Fruit fly (Drosophila melanogaster) whole organism, prepupa: ENCODE results near the gene MFS10.

ENCODE experiments used
- Blimp-1 ChIP-seq: fragments of 200-800 bp; sonication (Bioruptor generic); optimal IDR thresholded peaks from 3 replicates; lab custom pipeline; 2017; ENCODE audit warnings: missing biosample characterization, missing genetic modification characterization, mild to moderate bottlenecking, moderate library complexity, missing genetic modification reagents
- CG10631 ChIP-seq: fragments of 200-800 bp; sonication (Bioruptor generic); optimal IDR thresholded peaks from 2 replicates; lab custom pipeline; 2016; ENCODE audit warnings: missing biosample characterization, missing genetic modification characterization
- CG10669 ChIP-seq: fragments of 200-800 bp; sonication (Bioruptor generic); optimal IDR thresholded peaks from 3 replicates; lab custom pipeline; 2018; ENCODE audit warnings: missing biosample characterization, mild to moderate bottlenecking, missing genetic modification characterization, moderate library complexity
- CG11294 ChIP-seq: fragments of 200-800 bp; sonication (Bioruptor generic); IDR thresholded peaks from 2 replicates; pipeline ENCODE4 v1.3.6; 2022; ENCODE audit warnings: missing biosample characterization, missing genetic modification characterization
- CG11762 ChIP-seq: fragments of 200-800 bp; sonication (Bioruptor generic); optimal IDR thresholded peaks from 3 replicates; lab custom pipeline; 2016; ENCODE audit warnings: missing biosample characterization, missing genetic modification characterization; ENCODE audit not compliant: insufficient read depth
- CG11902 ChIP-seq: fragments of 200-800 bp; sonication (Bioruptor generic); optimal IDR thresholded peaks from 3 replicates; lab custom pipeline; 2016; ENCODE audit warnings: missing biosample characterization, missing genetic modification characterization
- CG15336 ChIP-seq: fragments of 200-800 bp; sonication (Bioruptor generic); IDR thresholded peaks from 2 replicates; pipeline ENCODE4 v1.3.6; 2022; ENCODE audit warnings: missing biosample characterization, missing genetic modification characterization
- CG16779 ChIP-seq: fragments of 200-800 bp; sonication (Bioruptor generic); optimal IDR thresholded peaks from 3 replicates; lab custom pipeline; 2017; ENCODE audit warnings: missing biosample characterization, mild to moderate bottlenecking, missing genetic modification characterization
- CG3032 ChIP-seq: fragments of 200-800 bp; optimal IDR thresholded peaks from 2 replicates; lab custom pipeline; 2019; ENCODE audit warnings: missing biosample characterization, mild to moderate bottlenecking, missing genetic modification characterization, moderate library complexity
- CG31627 ChIP-seq: fragments of 200-800 bp; sonication (Bioruptor generic); optimal IDR thresholded peaks from 3 replicates; lab custom pipeline; 2016; ENCODE audit warnings: missing biosample characterization, missing genetic modification characterization
- CG32006 ChIP-seq: fragments of 200-800 bp; sonication (Bioruptor generic); optimal IDR thresholded peaks from 3 replicates; lab custom pipeline; 2017; ENCODE audit warnings: missing biosample characterization, mild to moderate bottlenecking, missing genetic modification characterization
- CG34406 ChIP-seq: fragments of 200-800 bp; sonication (Bioruptor generic); optimal IDR thresholded peaks from 3 replicates; lab custom pipeline; 2016; ENCODE audit warnings: missing biosample characterization, missing genetic modification characterization
- CG3919 ChIP-seq: fragments of 200-800 bp; sonication (Bioruptor generic); optimal IDR thresholded peaks from 3 replicates; lab custom pipeline; 2016; ENCODE audit warnings: missing biosample characterization, missing genetic modification characterization
- CG4318 ChIP-seq: fragments of 200-800 bp; sonication (Bioruptor generic); optimal IDR thresholded peaks from 3 replicates; lab custom pipeline; 2017; ENCODE audit warnings: missing biosample characterization, mild to moderate bottlenecking, missing genetic modification characterization
- CG6163 ChIP-seq: fragments of 200-800 bp; sonication (Bioruptor generic); IDR thresholded peaks from 3 replicates; pipeline ENCODE4 v1.3.6; 2022; ENCODE audit warnings: missing biosample characterization, missing genetic modification characterization
- CG6792 ChIP-seq: fragments of 200-800 bp; sonication (Bioruptor generic); optimal IDR thresholded peaks from 3 replicates; lab custom pipeline; 2016; ENCODE audit warnings: missing biosample characterization, missing genetic modification characterization
- CG6808 ChIP-seq: fragments of 200-800 bp; sonication (Bioruptor generic); optimal IDR thresholded peaks from 3 replicates; lab custom pipeline; 2017; ENCODE audit warnings: missing biosample characterization, missing genetic modification characterization, mild to moderate bottlenecking, moderate library complexity, missing genetic modification reagents
- CG6854 ChIP-seq: fragments of 200-800 bp; sonication (Bioruptor generic); optimal IDR thresholded peaks from 2 replicates; lab custom pipeline; 2017; ENCODE audit warnings: missing biosample characterization, mild to moderate bottlenecking, missing genetic modification characterization
- CG8632 ChIP-seq: fragments of 200-800 bp; sonication (Bioruptor generic); optimal IDR thresholded peaks from 3 replicates; lab custom pipeline; 2016; ENCODE audit warnings: missing biosample characterization, missing genetic modification characterization
- CG9139 ChIP-seq: fragments of 200-800 bp; sonication (Bioruptor generic); optimal IDR thresholded peaks from 3 replicates; lab custom pipeline; 2017; ENCODE audit warnings: missing biosample characterization, mild to moderate bottlenecking, missing genetic modification characterization
- Eip75B ChIP-seq: fragments of 200-800 bp; sonication (Bioruptor generic); optimal IDR thresholded peaks from 3 replicates; lab custom pipeline; 2016; ENCODE audit warnings: missing biosample characterization, missing genetic modification characterization
- Eip78C ChIP-seq: fragments of 200-800 bp; sonication (Bioruptor generic); peaks from one replicate; lab custom pipeline; 2016; ENCODE audit warnings: missing biosample characterization, missing genetic modification characterization
- Eip93F ChIP-seq: fragments of 200-800 bp; sonication (Bioruptor generic); optimal IDR thresholded peaks from 2 replicates; lab custom pipeline; 2016; ENCODE audit warnings: missing biosample characterization, mild to moderate bottlenecking, missing genetic modification characterization
- Ets21C ChIP-seq: fragments of 200-800 bp; sonication (Bioruptor generic); optimal IDR thresholded peaks from 3 replicates; lab custom pipeline; 2016; ENCODE audit warnings: missing biosample characterization, missing genetic modification characterization
- Ets96B ChIP-seq: fragments of 200-800 bp; optimal IDR thresholded peaks from 2 replicates; lab custom pipeline; 2019; ENCODE audit warnings: missing biosample characterization, mild to moderate bottlenecking, missing genetic modification characterization, moderate library complexity
- Gug ChIP-seq: fragments of 200-800 bp; sonication (Bioruptor generic); IDR thresholded peaks from 2 replicates; pipeline ENCODE4 v1.3.6; 2022; ENCODE audit warnings: missing biosample characterization, missing genetic modification characterization
- Hr38 ChIP-seq: sonication (Bioruptor generic); optimal IDR thresholded peaks from 2 replicates; lab custom pipeline; 2016; ENCODE audit warnings: missing biosample characterization, missing genetic modification characterization
- Hr39 ChIP-seq: fragments of 200-800 bp; sonication (Bioruptor generic); optimal IDR thresholded peaks from 2 replicates; lab custom pipeline; 2016; ENCODE audit warnings: missing biosample characterization, missing genetic modification characterization
- Hr4 ChIP-seq: fragments of 200-800 bp; sonication (Bioruptor generic); optimal IDR thresholded peaks from 3 replicates; lab custom pipeline; 2016; ENCODE audit warnings: missing biosample characterization, missing genetic modification characterization
- Met ChIP-seq: fragments of 200-800 bp; sonication (Bioruptor generic); optimal IDR thresholded peaks from 3 replicates; lab custom pipeline; 2016; ENCODE audit warnings: missing biosample characterization, missing genetic modification characterization
- OdsH ChIP-seq: fragments of 200-800 bp; sonication (Bioruptor generic); optimal IDR thresholded peaks from 3 replicates; lab custom pipeline; 2016; ENCODE audit warnings: missing biosample characterization, missing genetic modification characterization
- Smox ChIP-seq: fragments of 200-800 bp; sonication (Bioruptor generic); optimal IDR thresholded peaks from 3 replicates; lab custom pipeline; 2016; ENCODE audit warnings: missing biosample characterization, missing genetic modification characterization
- Sox102F ChIP-seq: fragments of 200-800 bp; sonication (Bioruptor generic); optimal IDR thresholded peaks from 2 replicates; lab custom pipeline; 2016; ENCODE audit warnings: missing biosample characterization, mild to moderate bottlenecking, missing genetic modification characterization
- Sox15 ChIP-seq: fragments of 200-800 bp; sonication (Bioruptor generic); optimal IDR thresholded peaks from 3 replicates; lab custom pipeline; 2016; ENCODE audit warnings: missing biosample characterization, missing genetic modification characterization
- achi ChIP-seq: fragments of 200-800 bp; sonication (Bioruptor generic); optimal IDR thresholded peaks from 3 replicates; lab custom pipeline; 2016; ENCODE audit warnings: missing biosample characterization, missing genetic modification characterization
- acj6 ChIP-seq: fragments of 200-800 bp; sonication (Bioruptor generic); optimal IDR thresholded peaks from 3 replicates; lab custom pipeline; 2016; ENCODE audit warnings: missing biosample characterization, missing genetic modification characterization
- cyc ChIP-seq: fragments of 200-800 bp; sonication (Bioruptor generic); optimal IDR thresholded peaks from 3 replicates; lab custom pipeline; 2016; ENCODE audit warnings: missing biosample characterization, missing genetic modification characterization
- dac ChIP-seq: fragments of 200-800 bp; sonication (Bioruptor generic); optimal IDR thresholded peaks from 2 replicates; lab custom pipeline; 2017; ENCODE audit warnings: missing biosample characterization, mild to moderate bottlenecking, missing genetic modification characterization
- dsx ChIP-seq: fragments of 200-800 bp; optimal IDR thresholded peaks from 3 replicates; lab custom pipeline; 2019; ENCODE audit warnings: missing biosample characterization, mild to moderate bottlenecking, missing genetic modification characterization, moderate library complexity; ENCODE audit not compliant: poor library complexity, severe bottlenecking
- esn ChIP-seq: fragments of 200-800 bp; sonication (Bioruptor generic); optimal IDR thresholded peaks from 2 replicates; lab custom pipeline; 2016; ENCODE audit warnings: missing biosample characterization, mild to moderate bottlenecking, missing genetic modification characterization, moderate library complexity
- fd59A ChIP-seq: fragments of 200-800 bp; sonication (Bioruptor generic); optimal IDR thresholded peaks from 2 replicates; lab custom pipeline; 2017; ENCODE audit warnings: missing biosample characterization, mild to moderate bottlenecking, missing genetic modification characterization, missing genetic modification reagents
- fd85E ChIP-seq: fragments of 200-800 bp; sonication (Bioruptor generic); optimal IDR thresholded peaks from 3 replicates; lab custom pipeline; 2016; ENCODE audit warnings: missing biosample characterization, missing genetic modification characterization
- fkh ChIP-seq: fragments of 200-800 bp; sonication (Bioruptor generic); optimal IDR thresholded peaks from 3 replicates; lab custom pipeline; 2017; ENCODE audit warnings: missing biosample characterization, mild to moderate bottlenecking, missing genetic modification characterization, moderate library complexity
- lz ChIP-seq: fragments of 200-800 bp; sonication (Bioruptor generic); optimal IDR thresholded peaks from 3 replicates; lab custom pipeline; 2016; ENCODE audit warnings: missing biosample characterization, missing genetic modification characterization
- pdm3 ChIP-seq: fragments of 200-800 bp; sonication (Bioruptor generic); optimal IDR thresholded peaks from 3 replicates; lab custom pipeline; 2016; ENCODE audit warnings: missing biosample characterization, missing genetic modification characterization
- salr ChIP-seq, 2 experiments: fragments of 200-800 bp; sonication (Bioruptor generic); optimal IDR thresholded peaks; 3 replicates each; lab custom pipeline; 2016 to 2018; ENCODE audit warnings: missing biosample characterization in 2 of 2, missing genetic modification characterization in 2 of 2, mild to moderate bottlenecking in 1 of 2
- spab ChIP-seq: fragments of 200-800 bp; sonication (Bioruptor generic); optimal IDR thresholded peaks from 2 replicates; lab custom pipeline; 2017; ENCODE audit warnings: missing biosample characterization, mild to moderate bottlenecking, missing genetic modification characterization, missing genetic modification reagents
- ss ChIP-seq, 2 experiments: fragments of 200-800 bp; sonication (Bioruptor generic); optimal IDR thresholded peaks; 2 replicates in 1 of 2; 3 replicates in 1 of 2; lab custom pipeline; 2017 to 2018; ENCODE audit warnings: mild to moderate bottlenecking in 2 of 2, missing biosample characterization in 2 of 2, missing genetic modification characterization in 2 of 2, moderate library complexity in 1 of 2
- svp ChIP-seq: fragments of 200-800 bp; sonication (Bioruptor generic); peaks from one replicate; lab custom pipeline; 2016; ENCODE audit warnings: missing biosample characterization, missing genetic modification characterization
- topi ChIP-seq: fragments of 200-800 bp; sonication (Bioruptor generic); optimal IDR thresholded peaks from 3 replicates; lab custom pipeline; 2016; ENCODE audit warnings: missing biosample characterization, missing genetic modification characterization
- vri ChIP-seq: fragments of 200-800 bp; sonication (Bioruptor generic); optimal IDR thresholded peaks from 3 replicates; lab custom pipeline; 2016; ENCODE audit warnings: missing biosample characterization, mild to moderate bottlenecking, missing genetic modification characterization

The MFS10 gene

DNA sequence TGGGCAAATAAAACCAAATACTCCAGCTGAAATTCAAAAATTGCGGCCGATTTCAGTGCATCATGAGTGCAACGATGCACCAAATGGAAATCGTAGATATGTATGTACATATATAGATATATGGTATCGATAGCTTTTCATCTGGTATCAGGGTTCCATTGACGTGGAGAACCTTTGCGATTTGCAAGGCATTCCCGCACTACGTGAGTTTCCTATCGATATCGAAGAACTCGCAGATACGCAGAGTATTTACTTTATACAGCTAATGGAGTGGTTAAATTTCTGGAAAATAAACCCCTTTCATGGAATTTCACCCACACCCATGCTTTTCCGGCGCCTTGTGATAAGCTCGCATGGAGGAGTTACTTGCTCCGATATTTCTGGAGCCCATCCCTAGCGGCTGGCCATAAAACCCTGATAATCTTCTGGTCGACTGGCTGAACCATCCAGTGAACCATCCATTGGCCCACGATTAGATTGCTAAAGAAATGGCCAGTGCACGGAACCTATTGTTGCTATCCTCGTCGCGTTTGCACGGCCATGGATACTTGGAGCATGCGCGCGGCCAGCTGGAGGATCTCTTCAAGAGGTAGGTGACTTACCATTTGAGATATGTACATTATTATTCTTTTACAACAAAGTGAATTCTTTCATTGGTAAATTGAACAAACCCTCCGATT lies 34.6 kb upstream of the MFS10 start, which contains the start of gene CG2200:
CG2200 (plus strand) TSS at position 215 of the 680 bp plus-strand sequence.
- TF ChIP-seq CG16779 (tag; lab: Kevin White, UChicago) (no peak), CG3919 (GFP tag; lab: Kevin White, UChicago) (peak; percentile 72), CG6808 (peak; percentile 63), Sox15 (GFP tag; lab: Kevin White, UChicago) (peak; percentile 62), CG34406 (GFP tag; lab: Kevin White, UChicago) (peak; percentile 60), Sox102F (GFP tag; lab: Kevin White, UChicago) (peak; percentile 82), CG10669 (GFP tag; lab: Kevin White, UChicago) (peak; percentile 58), CG8632 (peak; percentile 57), CG32006 (GFP tag; lab: Kevin White, UChicago) (peak; percentile 58), dac (GFP tag; lab: Kevin White, UChicago) (peak; percentile 8), Hr39 (GFP tag; lab: Kevin White, UChicago) (peak; percentile 72), fd59A (GFP tag; lab: Kevin White, UChicago) (no peak), fkh (GFP tag; lab: Kevin White, UChicago) (peak; percentile 50), CG3032 (tag; lab: Kevin White, UChicago) (peak; percentile 66), Ets96B (peak; percentile 39), CG6163 (GFP tag; lab: Robert Waterston, UW) (peak; percentile 70), Gug (GFP tag; lab: Robert Waterston, UW) (peak; percentile 53), CG11902 (GFP tag; lab: Kevin White, UChicago) (peak; percentile 35), Eip75B (GFP tag; lab: Kevin White, UChicago) (peak; percentile 64), salr (GFP tag; optimal IDR thresholded peaks at IDR 0.05; lab: Kevin White, UChicago) (peak in 1 of 2 experiments; percentile 19), CG9139 (GFP tag; lab: Kevin White, UChicago) (no peak), dsx (GFP tag; lab: Kevin White, UChicago) (peak; percentile 22), CG31627 (GFP tag; lab: Kevin White, UChicago) (peak; percentile 74), spab (GFP tag; lab: Kevin White, UChicago) (no peak), CG6792 (GFP tag; lab: Kevin White, UChicago) (peak; percentile 76), CG6854 (GFP tag; lab: Kevin White, UChicago) (peak; percentile 29), topi (GFP tag; lab: Kevin White, UChicago) (peak; percentile 78), svp (peak; percentile 93), pdm3 (GFP tag; lab: Kevin White, UChicago) (peak; percentile 81), CG4318 (GFP tag; lab: Kevin White, UChicago) (no peak), Ets21C (GFP tag; lab: Kevin White, UChicago) (peak; percentile 72), Hr4 (GFP tag; lab: Kevin White, UChicago) (peak; percentile 70), ss (GFP tag; optimal IDR thresholded peaks at IDR 0.05; lab: Kevin White, UChicago) (no peak), cyc (GFP tag; lab: Kevin White, UChicago) (peak; percentile 72), Eip78C (GFP tag; lab: Kevin White, UChicago) (peak; percentile 88), CG11294 (peak; percentile 53; the same call in 1 of the 2 replicates), Blimp-1 (GFP tag; lab: Kevin White, UChicago) (peak; percentile 2), Smox (GFP tag; lab: Kevin White, UChicago) (peak; percentile 77), achi (GFP tag; lab: Kevin White, UChicago) (peak; percentile 69), vri (GFP tag; lab: Kevin White, UChicago) (peak; percentile 68), Hr38 (GFP tag; lab: Kevin White, UChicago) (no peak), CG11762 (peak; percentile 44), lz (GFP tag; lab: Kevin White, UChicago) (peak; percentile 78), Met (GFP tag; lab: Kevin White, UChicago) (peak; percentile 73), CG15336 (GFP tag; lab: Robert Waterston, UW) (peak; percentile 63), Eip93F (no peak), fd85E (peak; percentile 36), OdsH (GFP tag; lab: Kevin White, UChicago) (peak; percentile 71), esn (peak; percentile 84), CG10631 (peak; percentile 64), acj6 (peak; percentile 70)
